Worm (Caenorhabditis elegans) whole organism, L4 larva: ENCODE results near the gene clec-185.

Experiments
- D1046.2 ChIP-seq: fragments of 200-800 bp; sonication (Bioruptor generic); IDR thresholded peaks from 2 replicates; pipeline ENCODE4 v1.3.6; 2022; ENCODE audit warnings: missing genetic modification characterization, missing compliant biosample characterization
- F26F4.8 ChIP-seq: fragments of 200-800 bp; sonication (Bioruptor generic); conservative IDR thresholded peaks from 2 replicates; pipeline ENCODE4 v1.3.6; 2022; ENCODE audit warnings: missing genetic modification characterization, missing compliant biosample characterization
- F37D6.2 ChIP-seq: sonication (generic microtip); optimal IDR thresholded peaks from 2 replicates; lab custom pipeline; 2016; ENCODE audit warnings: mild to moderate bottlenecking, missing genetic modification characterization, missing compliant biosample characterization
- T26A8.4 ChIP-seq: fragments of 200-800 bp; sonication (Bioruptor generic); IDR thresholded peaks from 2 replicates; pipeline ENCODE4 v1.3.6; 2022; ENCODE audit warnings: missing genetic modification characterization, missing compliant biosample characterization
- ZK546.5 ChIP-seq, 2 experiments: sonication (generic microtip); optimal IDR thresholded peaks; 2 replicates each; lab custom pipeline; 2017; ENCODE audit warnings: missing biosample characterization in 2 of 2, missing genetic modification characterization in 2 of 2
- aly-2 ChIP-seq: sonication (generic microtip); optimal IDR thresholded peaks from 2 replicates; lab custom pipeline; 2018; ENCODE audit warnings: missing biosample characterization, missing genetic modification characterization
- arid-1 ChIP-seq: fragments of 200-800 bp; sonication (Bioruptor generic); conservative IDR thresholded peaks from 2 replicates; pipeline ENCODE4 v1.3.6; 2022; ENCODE audit warnings: missing genetic modification reagents, missing genetic modification characterization, missing compliant biosample characterization
- ceh-28 ChIP-seq: fragments of 150-350 bp; optimal IDR thresholded peaks from 2 replicates; lab custom pipeline; 2014; ENCODE audit warnings: missing biosample characterization, missing genetic modification reagents, missing genetic modification characterization
- ceh-44 ChIP-seq: fragments of 200-800 bp; sonication (Bioruptor generic); IDR thresholded peaks from 2 replicates; pipeline ENCODE4 v1.3.6; 2022; ENCODE audit warnings: missing genetic modification reagents, missing genetic modification characterization, missing compliant biosample characterization
- cey-2 ChIP-seq: sonication (generic microtip); optimal IDR thresholded peaks from 3 replicates; lab custom pipeline; 2017; ENCODE audit warnings: missing genetic modification characterization, mild to moderate bottlenecking, missing compliant biosample characterization, antibody characterized with exemption, borderline replicate concordance; ENCODE audit not compliant: insufficient read depth
- ctbp-1 ChIP-seq: fragments of 200-800 bp; sonication (Bioruptor generic); IDR thresholded peaks from 2 replicates; pipeline ENCODE4 v1.3.6; 2022; ENCODE audit warnings: missing genetic modification reagents, missing genetic modification characterization, missing compliant biosample characterization
- daf-16 ChIP-seq, 3 experiments: sonication (generic microtip); optimal IDR thresholded peaks; 2 replicates each; lab custom pipeline; 2016 to 2017; ENCODE audit warnings: missing genetic modification characterization in 3 of 3, missing genetic modification reagents in 3 of 3, mild to moderate bottlenecking in 2 of 3, missing compliant biosample characterization in 2 of 3, missing biosample characterization in 1 of 3, moderate library complexity in 1 of 3
- daf-19 ChIP-seq: fragments of 200-800 bp; sonication (Bioruptor generic); conservative IDR thresholded peaks from 2 replicates; pipeline ENCODE4 v1.3.6; 2022; ENCODE audit warnings: missing genetic modification characterization, missing compliant biosample characterization
- dmd-6 ChIP-seq: fragments of 200-800 bp; sonication (Bioruptor generic); IDR thresholded peaks from 2 replicates; pipeline ENCODE4 v1.3.6; 2022; ENCODE audit warnings: missing genetic modification reagents, missing genetic modification characterization, missing compliant biosample characterization
- dmd-8 ChIP-seq: fragments of 200-800 bp; sonication (Bioruptor generic); IDR thresholded peaks from 2 replicates; pipeline ENCODE4 v1.3.6; 2022; ENCODE audit warnings: missing genetic modification characterization, missing compliant biosample characterization
- dpl-1 ChIP-seq: fragments of 150-350 bp; optimal IDR thresholded peaks from 2 replicates; lab custom pipeline; 2014; ENCODE audit warnings: missing biosample characterization, missing genetic modification reagents, missing genetic modification characterization
- dve-1 ChIP-seq: sonication (generic microtip); optimal IDR thresholded peaks from 2 replicates; lab custom pipeline; 2017; ENCODE audit warnings: antibody characterized with exemption, mild to moderate bottlenecking, missing genetic modification characterization, missing compliant biosample characterization; ENCODE audit not compliant: insufficient read depth
- egl-27 ChIP-seq: sonication (generic microtip); optimal IDR thresholded peaks from 3 replicates; lab custom pipeline; 2017; ENCODE audit warnings: missing biosample characterization, missing genetic modification reagents, missing genetic modification characterization
- egl-43 ChIP-seq: fragments of 200-800 bp; sonication (Bioruptor generic); IDR thresholded peaks from 2 replicates; pipeline ENCODE4 v1.3.6; 2022; ENCODE audit warnings: missing genetic modification reagents, missing genetic modification characterization, missing compliant biosample characterization
- fkh-10 ChIP-seq: fragments of 150-350 bp; optimal IDR thresholded peaks from 2 replicates; lab custom pipeline; 2014; ENCODE audit warnings: missing biosample characterization, missing genetic modification reagents, missing genetic modification characterization
- fos-1 ChIP-seq: fragments of 150-350 bp; optimal IDR thresholded peaks from 2 replicates; lab custom pipeline; 2014; ENCODE audit warnings: missing biosample characterization, missing genetic modification characterization
- hif-1 ChIP-seq, 2 experiments: sonication (generic microtip); optimal IDR thresholded peaks; 2 replicates each; lab custom pipeline; 2016 to 2017; ENCODE audit warnings: missing compliant biosample characterization in 2 of 2, missing genetic modification characterization in 2 of 2, missing genetic modification reagents in 2 of 2, missing genotype in 2 of 2, mild to moderate bottlenecking in 1 of 2
- hmg-1.1 ChIP-seq: fragments of 200-800 bp; sonication (Bioruptor generic); IDR thresholded peaks from 2 replicates; pipeline ENCODE4 v1.3.6; 2022; ENCODE audit warnings: missing genetic modification reagents, missing genetic modification characterization, missing compliant biosample characterization
- lim-7 ChIP-seq: fragments of 200-800 bp; sonication (Bioruptor generic); IDR thresholded peaks from 2 replicates; pipeline ENCODE4 v1.3.6; 2022; ENCODE audit warnings: missing genetic modification characterization, missing compliant biosample characterization
- lin-1 ChIP-seq: fragments of 200-800 bp; sonication (Bioruptor generic); IDR thresholded peaks from 2 replicates; pipeline ENCODE4 v1.3.6; 2022; ENCODE audit warnings: missing genetic modification reagents, missing genetic modification characterization, missing compliant biosample characterization
- lin-29 ChIP-seq: fragments of 200-800 bp; sonication (Bioruptor generic); IDR thresholded peaks from 2 replicates; pipeline ENCODE4 v1.3.6; 2022; ENCODE audit warnings: missing genetic modification reagents, missing genetic modification characterization, missing compliant biosample characterization
- lir-3 ChIP-seq: sonication (generic microtip); optimal IDR thresholded peaks from 2 replicates; lab custom pipeline; 2016; ENCODE audit warnings: mild to moderate bottlenecking, missing genetic modification characterization, missing compliant biosample characterization
- madf-5 ChIP-seq, 2 experiments: fragments of 200-800 bp; sonication (Bioruptor generic); IDR thresholded peaks; 2 replicates each; pipeline ENCODE4 v1.3.6; 2022; ENCODE audit warnings: missing compliant biosample characterization in 2 of 2, missing genetic modification characterization in 2 of 2
- madf-9 ChIP-seq: fragments of 200-800 bp; sonication (Bioruptor generic); conservative IDR thresholded peaks from 2 replicates; pipeline ENCODE4 v1.3.6; 2022; ENCODE audit warnings: missing genetic modification reagents, missing genetic modification characterization, missing compliant biosample characterization
- mdl-1 ChIP-seq, 2 experiments: fragments of 150-350 bp in 1 of 2; sonication (generic microtip) in 1 of 2; optimal IDR thresholded peaks; 2 replicates each; lab custom pipeline; 2014 to 2017; ENCODE audit warnings: missing biosample characterization in 2 of 2, missing genetic modification characterization in 2 of 2
- mdt-29 ChIP-seq: fragments of 200-800 bp; sonication (Bioruptor generic); IDR thresholded peaks from 2 replicates; pipeline ENCODE4 v1.3.6; 2022; ENCODE audit warnings: missing genetic modification reagents, missing genetic modification characterization, missing compliant biosample characterization
- mxl-3 ChIP-seq: fragments of 200-800 bp; sonication (Bioruptor generic); optimal IDR thresholded peaks from 2 replicates; lab custom pipeline; 2018; ENCODE audit warnings: mild to moderate bottlenecking, missing genetic modification characterization, missing compliant biosample characterization
- nhr-102 ChIP-seq: sonication (generic microtip); optimal IDR thresholded peaks from 2 replicates; lab custom pipeline; 2016; ENCODE audit warnings: mild to moderate bottlenecking, missing genetic modification characterization, moderate library complexity, missing compliant biosample characterization
- nhr-111 ChIP-seq: fragments of 200-800 bp; sonication (Bioruptor generic); optimal IDR thresholded peaks from 2 replicates; lab custom pipeline; 2018; ENCODE audit warnings: mild to moderate bottlenecking, missing genetic modification characterization, missing compliant biosample characterization
- nhr-28 ChIP-seq: fragments of 150-350 bp; optimal IDR thresholded peaks from 2 replicates; lab custom pipeline; 2014; ENCODE audit warnings: missing biosample characterization, missing genetic modification characterization
- nhr-41 ChIP-seq: fragments of 200-800 bp; sonication (Bioruptor generic); IDR thresholded peaks from 2 replicates; pipeline ENCODE4 v1.3.6; 2022; ENCODE audit warnings: missing genetic modification reagents, missing genetic modification characterization, missing compliant biosample characterization
- nhr-42 ChIP-seq: fragments of 200-800 bp; sonication (Bioruptor generic); IDR thresholded peaks from 2 replicates; pipeline ENCODE4 v1.3.6; 2022; ENCODE audit warnings: missing genetic modification characterization, missing compliant biosample characterization
- nhr-76 ChIP-seq: fragments of 150-350 bp; optimal IDR thresholded peaks from 2 replicates; lab custom pipeline; 2014; ENCODE audit warnings: missing biosample characterization, missing genetic modification characterization
- nhr-77 ChIP-seq: fragments of 150-350 bp; optimal IDR thresholded peaks from 2 replicates; lab custom pipeline; 2014; ENCODE audit warnings: missing biosample characterization, missing genetic modification characterization
- sdz-12 ChIP-seq: fragments of 200-800 bp; sonication (Bioruptor generic); optimal IDR thresholded peaks from 2 replicates; lab custom pipeline; 2018; ENCODE audit warnings: mild to moderate bottlenecking, missing genetic modification characterization, missing compliant biosample characterization
- set-16 ChIP-seq: fragments of 200-800 bp; sonication (Bioruptor generic); IDR thresholded peaks from 2 replicates; pipeline ENCODE4 v1.3.6; 2022; ENCODE audit warnings: missing genetic modification reagents, missing genetic modification characterization, missing compliant biosample characterization
- snpc-1.2 ChIP-seq: fragments of 200-800 bp; sonication (Bioruptor generic); IDR thresholded peaks from 2 replicates; pipeline ENCODE4 v1.3.6; 2022; ENCODE audit warnings: missing genetic modification reagents, missing genetic modification characterization, missing compliant biosample characterization
- spr-3 ChIP-seq: fragments of 200-800 bp; sonication (Bioruptor generic); optimal IDR thresholded peaks from 2 replicates; lab custom pipeline; 2018; ENCODE audit warnings: mild to moderate bottlenecking, missing genetic modification characterization, missing compliant biosample characterization
- tra-1 ChIP-seq: fragments of 200-800 bp; sonication (Bioruptor generic); IDR thresholded peaks from 2 replicates; pipeline ENCODE4 v1.3.6; 2022; ENCODE audit warnings: missing genetic modification reagents, missing genetic modification characterization, missing compliant biosample characterization
- unc-39 ChIP-seq: sonication (generic microtip); optimal IDR thresholded peaks from 2 replicates; lab custom pipeline; 2017; ENCODE audit warnings: missing biosample characterization, missing genetic modification characterization
- unc-62 ChIP-seq, 3 experiments: fragments of 150-350 bp in 1 of 3; sonication (generic microtip); optimal IDR thresholded peaks in 2 of 3; peaks in 1 of 3; 1 replicate in 1 of 3; 2 replicates in 2 of 3; lab custom pipeline; 2014 to 2017; ENCODE audit warnings: missing biosample characterization in 3 of 3, missing genetic modification characterization in 3 of 3, missing genetic modification reagents in 3 of 3, missing genotype in 1 of 3
- zag-1 ChIP-seq: fragments of 150-350 bp; optimal IDR thresholded peaks from 2 replicates; lab custom pipeline; 2014; ENCODE audit warnings: missing biosample characterization, missing genetic modification characterization
- zfp-2 ChIP-seq: sonication (generic microtip); optimal IDR thresholded peaks from 2 replicates; lab custom pipeline; 2016; ENCODE audit warnings: mild to moderate bottlenecking, missing genetic modification characterization, missing compliant biosample characterization
- zip-2 ChIP-seq: fragments of 150-350 bp; optimal IDR thresholded peaks from 2 replicates; lab custom pipeline; 2014; ENCODE audit warnings: missing biosample characterization, missing genetic modification characterization
- ztf-11 ChIP-seq: fragments of 150-350 bp; optimal IDR thresholded peaks from 2 replicates; lab custom pipeline; 2014; ENCODE audit warnings: missing biosample characterization, missing genetic modification characterization
- ztf-7 ChIP-seq: fragments of 150-350 bp; optimal IDR thresholded peaks from 2 replicates; lab custom pipeline; 2014; ENCODE audit warnings: missing biosample characterization, missing genetic modification characterization

The clec-185 gene

DNA sequence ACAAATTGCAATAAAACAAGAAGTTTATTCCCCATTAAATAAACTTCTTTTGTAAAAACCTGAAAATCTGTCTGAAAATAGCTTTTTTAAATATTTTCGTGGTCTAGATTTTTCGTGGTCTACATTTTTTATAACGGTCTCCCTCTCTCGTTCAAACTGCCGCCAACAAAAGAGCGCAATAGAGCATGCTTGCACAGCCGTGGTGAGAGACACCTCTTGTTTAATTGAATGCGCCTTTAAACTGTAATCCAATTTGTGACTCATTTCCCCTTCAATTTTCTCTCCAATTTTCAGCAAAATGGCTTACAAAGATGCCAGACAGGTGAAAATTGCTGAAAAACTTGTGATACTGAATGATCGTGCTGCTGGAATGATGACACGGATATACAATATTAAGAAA lies 34.3 kb upstream of the clec-185 start, which contains the start of gene gex-3 (continued):
- TF ChIP-seq lim-7 (GFP tag; lab: Robert Waterston, UW) (no peak), spr-3 (no peak), D1046.2 (GFP tag; lab: Robert Waterston, UW) (no peak), T26A8.4 (GFP tag; lab: Robert Waterston, UW) (peak; percentile 56), daf-19 (GFP tag; lab: Robert Waterston, UW) (0 out of 2 replicates have a peak, but pooled peaks have one; percentile 32), cey-2 (tag; lab: Kevin White, UChicago) (no peak), nhr-42 (GFP tag; lab: Robert Waterston, UW) (no peak), dmd-8 (no peak), snpc-1.2 (GFP tag; lab: Robert Waterston, UW) (peak; percentile 77), mdl-1 (tag; optimal IDR thresholded peaks at IDR 0.05; lab: Kevin White, UChicago) (no peak), madf-9 (GFP tag; lab: Robert Waterston, UW) (no peak), arid-1 (GFP tag; lab: Robert Waterston, UW) (no peak), zfp-2 (tag; lab: Kevin White, UChicago) (no peak), dve-1 (tag; lab: Kevin White, UChicago) (peak; percentile 65), nhr-111 (GFP tag; lab: Kevin White, UChicago) (no peak), mdt-29 (no peak), ceh-28 (tag; lab: Kevin White, UChicago) (no peak), ztf-11 (no peak), dmd-6 (GFP tag; lab: Robert Waterston, UW) (peak; percentile 30; the same call in 1 of the 2 replicates), egl-27 (no peak), fkh-10 (peak; percentile 85), unc-62 (GFP tag; optimal IDR thresholded peaks at IDR 0.05 in 1 of 2; lab: Kevin White, UChicago) (peak in 1 of 2 experiments; percentile 78), unc-62 (tag; optimal IDR thresholded peaks at IDR 0.05; lab: Kevin White, UChicago) (no peak), ztf-7 (tag; lab: Kevin White, UChicago) (no peak), fos-1 (tag; lab: Kevin White, UChicago) (no peak), dpl-1 (GFP tag; lab: Kevin White, UChicago) (peak; percentile 91), madf-5 (GFP tag; IDR thresholded peaks at IDR 0.05; lab: Robert Waterston, UW) (no peak), nhr-76 (tag; lab: Kevin White, UChicago) (no peak), lin-29 (no peak), daf-16 (GFP tag; optimal IDR thresholded peaks at IDR 0.05; lab: Kevin White, UChicago) (no peak), daf-16 (tag; optimal IDR thresholded peaks at IDR 0.05; lab: Kevin White, UChicago) (peak; percentile 51), lin-1 (GFP tag; lab: Robert Waterston, UW) (no peak), lir-3 (tag; lab: Kevin White, UChicago) (no peak), zag-1 (tag; lab: Kevin White, UChicago) (no peak), nhr-102 (tag; lab: Kevin White, UChicago) (no peak), hmg-1.1 (GFP tag; lab: Robert Waterston, UW) (peak; percentile 65), set-16 (GFP tag; lab: Robert Waterston, UW) (no peak), hif-1 (tag; optimal IDR thresholded peaks at IDR 0.05; lab: Kevin White, UChicago) (peak in 1 of 2 experiments; percentile 49), aly-2 (no peak), nhr-41 (GFP tag; lab: Robert Waterston, UW) (no peak), ZK546.5 (tag; optimal IDR thresholded peaks at IDR 0.05; lab: Kevin White, UChicago) (peak in 1 of 2 experiments; percentile 55), unc-39 (tag; lab: Kevin White, UChicago) (no peak), F37D6.2 (no peak), zip-2 (tag; lab: Kevin White, UChicago) (no peak), sdz-12 (GFP tag; lab: Kevin White, UChicago) (no peak), tra-1 (GFP tag; lab: Robert Waterston, UW) (no peak), nhr-28 (tag; lab: Kevin White, UChicago) (peak; percentile 43), nhr-77 (tag; lab: Kevin White, UChicago) (peak; percentile 59), ctbp-1 (GFP tag; lab: Robert Waterston, UW) (no peak), F26F4.8 (GFP tag; lab: Robert Waterston, UW) (no peak), ceh-44 (GFP tag; lab: Robert Waterston, UW) (no peak), mxl-3 (GFP tag; lab: Kevin White, UChicago) (peak; percentile 28), egl-43 (GFP tag; lab: Robert Waterston, UW) (no peak)
